Fruit fly (Drosophila melanogaster) whole organism, prepupa: Measurements from ENCODE around the gene fzo.

ENCODE experiments used
- Blimp-1 ChIP-seq: fragments of 200-800 bp; sonication (Bioruptor generic); optimal IDR thresholded peaks from 3 replicates; lab custom pipeline; 2017; ENCODE audit warnings: missing biosample characterization, missing genetic modification characterization, mild to moderate bottlenecking, moderate library complexity, missing genetic modification reagents
- CG10631 ChIP-seq: fragments of 200-800 bp; sonication (Bioruptor generic); optimal IDR thresholded peaks from 2 replicates; lab custom pipeline; 2016; ENCODE audit warnings: missing biosample characterization, missing genetic modification characterization
- CG10669 ChIP-seq: fragments of 200-800 bp; sonication (Bioruptor generic); optimal IDR thresholded peaks from 3 replicates; lab custom pipeline; 2018; ENCODE audit warnings: missing biosample characterization, mild to moderate bottlenecking, missing genetic modification characterization, moderate library complexity
- CG11294 ChIP-seq: fragments of 200-800 bp; sonication (Bioruptor generic); IDR thresholded peaks from 2 replicates; pipeline ENCODE4 v1.3.6; 2022; ENCODE audit warnings: missing biosample characterization, missing genetic modification characterization
- CG11762 ChIP-seq: fragments of 200-800 bp; sonication (Bioruptor generic); optimal IDR thresholded peaks from 3 replicates; lab custom pipeline; 2016; ENCODE audit warnings: missing biosample characterization, missing genetic modification characterization; ENCODE audit not compliant: insufficient read depth
- CG11902 ChIP-seq: fragments of 200-800 bp; sonication (Bioruptor generic); optimal IDR thresholded peaks from 3 replicates; lab custom pipeline; 2016; ENCODE audit warnings: missing biosample characterization, missing genetic modification characterization
- CG15336 ChIP-seq: fragments of 200-800 bp; sonication (Bioruptor generic); IDR thresholded peaks from 2 replicates; pipeline ENCODE4 v1.3.6; 2022; ENCODE audit warnings: missing biosample characterization, missing genetic modification characterization
- CG16779 ChIP-seq: fragments of 200-800 bp; sonication (Bioruptor generic); optimal IDR thresholded peaks from 3 replicates; lab custom pipeline; 2017; ENCODE audit warnings: missing biosample characterization, mild to moderate bottlenecking, missing genetic modification characterization
- CG3032 ChIP-seq: fragments of 200-800 bp; optimal IDR thresholded peaks from 2 replicates; lab custom pipeline; 2019; ENCODE audit warnings: missing biosample characterization, mild to moderate bottlenecking, missing genetic modification characterization, moderate library complexity
- CG31627 ChIP-seq: fragments of 200-800 bp; sonication (Bioruptor generic); optimal IDR thresholded peaks from 3 replicates; lab custom pipeline; 2016; ENCODE audit warnings: missing biosample characterization, missing genetic modification characterization
- CG32006 ChIP-seq: fragments of 200-800 bp; sonication (Bioruptor generic); optimal IDR thresholded peaks from 3 replicates; lab custom pipeline; 2017; ENCODE audit warnings: missing biosample characterization, mild to moderate bottlenecking, missing genetic modification characterization
- CG34406 ChIP-seq: fragments of 200-800 bp; sonication (Bioruptor generic); optimal IDR thresholded peaks from 3 replicates; lab custom pipeline; 2016; ENCODE audit warnings: missing biosample characterization, missing genetic modification characterization
- CG3919 ChIP-seq: fragments of 200-800 bp; sonication (Bioruptor generic); optimal IDR thresholded peaks from 3 replicates; lab custom pipeline; 2016; ENCODE audit warnings: missing biosample characterization, missing genetic modification characterization
- CG4318 ChIP-seq: fragments of 200-800 bp; sonication (Bioruptor generic); optimal IDR thresholded peaks from 3 replicates; lab custom pipeline; 2017; ENCODE audit warnings: missing biosample characterization, mild to moderate bottlenecking, missing genetic modification characterization
- CG6276 ChIP-seq: fragments of 200-800 bp; sonication (Bioruptor generic); optimal IDR thresholded peaks from 2 replicates; lab custom pipeline; 2017; ENCODE audit warnings: missing biosample characterization, mild to moderate bottlenecking, missing genetic modification characterization
- CG6792 ChIP-seq: fragments of 200-800 bp; sonication (Bioruptor generic); optimal IDR thresholded peaks from 3 replicates; lab custom pipeline; 2016; ENCODE audit warnings: missing biosample characterization, missing genetic modification characterization
- CG6808 ChIP-seq: fragments of 200-800 bp; sonication (Bioruptor generic); optimal IDR thresholded peaks from 3 replicates; lab custom pipeline; 2017; ENCODE audit warnings: missing biosample characterization, missing genetic modification characterization, mild to moderate bottlenecking, moderate library complexity, missing genetic modification reagents
- CG6854 ChIP-seq: fragments of 200-800 bp; sonication (Bioruptor generic); optimal IDR thresholded peaks from 2 replicates; lab custom pipeline; 2017; ENCODE audit warnings: missing biosample characterization, mild to moderate bottlenecking, missing genetic modification characterization
- CG7368 ChIP-seq: fragments of 200-800 bp; sonication (Bioruptor generic); optimal IDR thresholded peaks from 3 replicates; lab custom pipeline; 2016; ENCODE audit warnings: missing biosample characterization, missing genetic modification characterization
- CG8119 ChIP-seq: fragments of 200-800 bp; sonication (Bioruptor generic); IDR thresholded peaks from 3 replicates; pipeline ENCODE4 v1.3.6; 2022; ENCODE audit warnings: missing biosample characterization, missing genetic modification characterization
- CG8632 ChIP-seq: fragments of 200-800 bp; sonication (Bioruptor generic); optimal IDR thresholded peaks from 3 replicates; lab custom pipeline; 2016; ENCODE audit warnings: missing biosample characterization, missing genetic modification characterization
- CG9139 ChIP-seq: fragments of 200-800 bp; sonication (Bioruptor generic); optimal IDR thresholded peaks from 3 replicates; lab custom pipeline; 2017; ENCODE audit warnings: missing biosample characterization, mild to moderate bottlenecking, missing genetic modification characterization
- Eip75B ChIP-seq: fragments of 200-800 bp; sonication (Bioruptor generic); optimal IDR thresholded peaks from 3 replicates; lab custom pipeline; 2016; ENCODE audit warnings: missing biosample characterization, missing genetic modification characterization
- Eip78C ChIP-seq: fragments of 200-800 bp; sonication (Bioruptor generic); peaks from one replicate; lab custom pipeline; 2016; ENCODE audit warnings: missing biosample characterization, missing genetic modification characterization
- Eip93F ChIP-seq: fragments of 200-800 bp; sonication (Bioruptor generic); optimal IDR thresholded peaks from 2 replicates; lab custom pipeline; 2016; ENCODE audit warnings: missing biosample characterization, mild to moderate bottlenecking, missing genetic modification characterization
- Ets21C ChIP-seq: fragments of 200-800 bp; sonication (Bioruptor generic); optimal IDR thresholded peaks from 3 replicates; lab custom pipeline; 2016; ENCODE audit warnings: missing biosample characterization, missing genetic modification characterization
- Gug ChIP-seq: fragments of 200-800 bp; sonication (Bioruptor generic); IDR thresholded peaks from 2 replicates; pipeline ENCODE4 v1.3.6; 2022; ENCODE audit warnings: missing biosample characterization, missing genetic modification characterization
- Hr38 ChIP-seq: sonication (Bioruptor generic); optimal IDR thresholded peaks from 2 replicates; lab custom pipeline; 2016; ENCODE audit warnings: missing biosample characterization, missing genetic modification characterization
- Hr39 ChIP-seq: fragments of 200-800 bp; sonication (Bioruptor generic); optimal IDR thresholded peaks from 2 replicates; lab custom pipeline; 2016; ENCODE audit warnings: missing biosample characterization, missing genetic modification characterization
- Hr4 ChIP-seq: fragments of 200-800 bp; sonication (Bioruptor generic); optimal IDR thresholded peaks from 3 replicates; lab custom pipeline; 2016; ENCODE audit warnings: missing biosample characterization, missing genetic modification characterization
- Lpt ChIP-seq: fragments of 200-800 bp; sonication (Bioruptor generic); optimal IDR thresholded peaks from 3 replicates; lab custom pipeline; 2016; ENCODE audit warnings: missing biosample characterization, missing genetic modification characterization
- Met ChIP-seq: fragments of 200-800 bp; sonication (Bioruptor generic); optimal IDR thresholded peaks from 3 replicates; lab custom pipeline; 2016; ENCODE audit warnings: missing biosample characterization, missing genetic modification characterization
- OdsH ChIP-seq: fragments of 200-800 bp; sonication (Bioruptor generic); optimal IDR thresholded peaks from 3 replicates; lab custom pipeline; 2016; ENCODE audit warnings: missing biosample characterization, missing genetic modification characterization
- Smox ChIP-seq: fragments of 200-800 bp; sonication (Bioruptor generic); optimal IDR thresholded peaks from 3 replicates; lab custom pipeline; 2016; ENCODE audit warnings: missing biosample characterization, missing genetic modification characterization
- Sox102F ChIP-seq: fragments of 200-800 bp; sonication (Bioruptor generic); optimal IDR thresholded peaks from 2 replicates; lab custom pipeline; 2016; ENCODE audit warnings: missing biosample characterization, mild to moderate bottlenecking, missing genetic modification characterization
- achi ChIP-seq: fragments of 200-800 bp; sonication (Bioruptor generic); optimal IDR thresholded peaks from 3 replicates; lab custom pipeline; 2016; ENCODE audit warnings: missing biosample characterization, missing genetic modification characterization
- acj6 ChIP-seq: fragments of 200-800 bp; sonication (Bioruptor generic); optimal IDR thresholded peaks from 3 replicates; lab custom pipeline; 2016; ENCODE audit warnings: missing biosample characterization, missing genetic modification characterization
- dsx ChIP-seq: fragments of 200-800 bp; optimal IDR thresholded peaks from 3 replicates; lab custom pipeline; 2019; ENCODE audit warnings: missing biosample characterization, mild to moderate bottlenecking, missing genetic modification characterization, moderate library complexity; ENCODE audit not compliant: poor library complexity, severe bottlenecking
- eg ChIP-seq: fragments of 200-800 bp; sonication (Bioruptor generic); IDR thresholded peaks from 3 replicates; pipeline ENCODE4 v1.3.6; 2022; ENCODE audit warnings: missing biosample characterization, missing genetic modification characterization
- esn ChIP-seq: fragments of 200-800 bp; sonication (Bioruptor generic); optimal IDR thresholded peaks from 2 replicates; lab custom pipeline; 2016; ENCODE audit warnings: missing biosample characterization, mild to moderate bottlenecking, missing genetic modification characterization, moderate library complexity
- fd59A ChIP-seq: fragments of 200-800 bp; sonication (Bioruptor generic); optimal IDR thresholded peaks from 2 replicates; lab custom pipeline; 2017; ENCODE audit warnings: missing biosample characterization, mild to moderate bottlenecking, missing genetic modification characterization, missing genetic modification reagents
- fd85E ChIP-seq: fragments of 200-800 bp; sonication (Bioruptor generic); optimal IDR thresholded peaks from 3 replicates; lab custom pipeline; 2016; ENCODE audit warnings: missing biosample characterization, missing genetic modification characterization
- fkh ChIP-seq: fragments of 200-800 bp; sonication (Bioruptor generic); optimal IDR thresholded peaks from 3 replicates; lab custom pipeline; 2017; ENCODE audit warnings: missing biosample characterization, mild to moderate bottlenecking, missing genetic modification characterization, moderate library complexity
- lz ChIP-seq: fragments of 200-800 bp; sonication (Bioruptor generic); optimal IDR thresholded peaks from 3 replicates; lab custom pipeline; 2016; ENCODE audit warnings: missing biosample characterization, missing genetic modification characterization
- net ChIP-seq: fragments of 200-800 bp; sonication (Bioruptor generic); optimal IDR thresholded peaks from 3 replicates; lab custom pipeline; 2016; ENCODE audit warnings: missing biosample characterization, missing genetic modification characterization
- pdm3 ChIP-seq: fragments of 200-800 bp; sonication (Bioruptor generic); optimal IDR thresholded peaks from 3 replicates; lab custom pipeline; 2016; ENCODE audit warnings: missing biosample characterization, missing genetic modification characterization
- spab ChIP-seq: fragments of 200-800 bp; sonication (Bioruptor generic); optimal IDR thresholded peaks from 2 replicates; lab custom pipeline; 2017; ENCODE audit warnings: missing biosample characterization, mild to moderate bottlenecking, missing genetic modification characterization, missing genetic modification reagents
- svp ChIP-seq: fragments of 200-800 bp; sonication (Bioruptor generic); peaks from one replicate; lab custom pipeline; 2016; ENCODE audit warnings: missing biosample characterization, missing genetic modification characterization
- topi ChIP-seq: fragments of 200-800 bp; sonication (Bioruptor generic); optimal IDR thresholded peaks from 3 replicates; lab custom pipeline; 2016; ENCODE audit warnings: missing biosample characterization, missing genetic modification characterization
- vri ChIP-seq: fragments of 200-800 bp; sonication (Bioruptor generic); optimal IDR thresholded peaks from 3 replicates; lab custom pipeline; 2016; ENCODE audit warnings: missing biosample characterization, mild to moderate bottlenecking, missing genetic modification characterization

Gene fzo

DNA sequence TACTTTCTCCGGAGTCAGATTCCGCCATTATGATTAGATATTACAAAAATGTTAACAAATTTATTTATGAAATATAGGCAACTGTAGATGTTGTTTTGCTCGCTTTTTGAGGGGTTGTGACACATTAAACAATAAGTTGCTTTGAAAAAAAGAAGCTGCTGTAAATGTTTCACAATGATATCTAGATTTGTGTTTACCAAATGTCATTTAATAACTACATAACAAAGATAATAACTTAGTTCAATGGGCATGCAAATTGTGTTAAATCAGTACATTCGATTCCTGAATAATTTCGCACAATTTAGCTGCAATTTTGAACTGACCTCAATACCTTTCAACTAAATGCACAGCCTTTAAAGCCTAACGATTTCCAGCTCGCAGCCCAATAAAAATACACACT is at the start of gene fzo:
fzo (minus strand) TSS at position 101 of the 400 bp plus-strand sequence.
- TF ChIP-seq fd85E (GFP tag; lab: Kevin White, UChicago) = no peak

DNA sequence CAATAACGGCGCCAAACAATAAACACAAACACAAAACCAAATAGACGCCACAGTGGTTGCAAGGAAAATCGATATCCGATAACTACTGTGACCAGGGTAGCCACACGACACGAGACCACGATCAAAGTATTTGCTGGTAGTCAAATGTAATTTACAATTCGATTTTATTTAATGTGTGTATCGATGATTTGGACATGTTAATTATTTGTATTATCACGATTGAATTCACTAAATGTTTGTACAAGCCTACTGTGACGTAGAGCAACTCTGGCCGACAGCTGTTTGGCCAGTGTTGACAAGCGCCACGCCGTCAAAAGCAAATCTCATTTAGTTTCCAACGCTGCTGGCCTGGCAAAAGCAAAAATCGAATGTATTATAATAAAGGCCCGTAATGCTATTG is 47.4 kb upstream of the fzo start, which contains the start of the genes Rad60 and EloA:
Rad60 (minus strand) TSS at position 222 of the 400 bp plus-strand sequence.
EloA (plus strand) TSS at position 308 of the 400 bp plus-strand sequence.
- TF ChIP-seq CG10669 (GFP tag; lab: Kevin White, UChicago) (peak; percentile 50), Lpt (GFP tag; lab: Kevin White, UChicago) (peak; percentile 36), Met (GFP tag; lab: Kevin White, UChicago) (peak; percentile 75), Hr38 (GFP tag; lab: Kevin White, UChicago) (peak; percentile 43), CG7368 (peak; percentile 66), CG34406 (peak; percentile 73), CG6276 (GFP tag; lab: Kevin White, UChicago) (no peak), CG16779 (tag; lab: Kevin White, UChicago) (no peak), topi (peak; percentile 80), CG6854 (GFP tag; lab: Kevin White, UChicago) (peak; percentile 33), CG6808 (no peak), vri (GFP tag; lab: Kevin White, UChicago) (no peak), CG4318 (GFP tag; lab: Kevin White, UChicago) (peak; percentile 16), net (peak; percentile 47), CG15336 (GFP tag; lab: Robert Waterston, UW) (peak; percentile 29; the same call in 1 of the 2 replicates), CG32006 (GFP tag; lab: Kevin White, UChicago) (peak; percentile 59), Sox102F (GFP tag; lab: Kevin White, UChicago) (peak; percentile 81), Blimp-1 (GFP tag; lab: Kevin White, UChicago) (peak; percentile 12), fd59A (GFP tag; lab: Kevin White, UChicago) (peak; percentile 25), CG10631 (GFP tag; lab: Kevin White, UChicago) (peak; percentile 72), lz (GFP tag; lab: Kevin White, UChicago) (peak; percentile 85), CG11762 (GFP tag; lab: Kevin White, UChicago) (peak; percentile 70), Eip78C (GFP tag; lab: Kevin White, UChicago) (peak; percentile 91), acj6 (GFP tag; lab: Kevin White, UChicago) (peak; percentile 80), spab (GFP tag; lab: Kevin White, UChicago) (no peak), CG6792 (GFP tag; lab: Kevin White, UChicago) (peak; percentile 69), Gug (GFP tag; lab: Robert Waterston, UW) (peak; percentile 43; the same call in 1 of the 2 replicates), Eip75B (GFP tag; lab: Kevin White, UChicago) (peak; percentile 79), CG11902 (GFP tag; lab: Kevin White, UChicago) (peak; percentile 42), Eip93F (GFP tag; lab: Kevin White, UChicago) (no peak), fkh (peak; percentile 92), pdm3 (GFP tag; lab: Kevin White, UChicago) (peak; percentile 84), CG3032 (tag; lab: Kevin White, UChicago) (peak; percentile 67), dsx (peak; percentile 43), fd85E (GFP tag; lab: Kevin White, UChicago) (no peak), OdsH (peak; percentile 82), Hr39 (GFP tag; lab: Kevin White, UChicago) (peak; percentile 83), CG8119 (GFP tag; lab: Robert Waterston, UW) (no peak), CG9139 (GFP tag; lab: Kevin White, UChicago) (no peak), svp (peak; percentile 87), achi (GFP tag; lab: Kevin White, UChicago) (peak; percentile 76), Smox (GFP tag; lab: Kevin White, UChicago) (no peak), eg (GFP tag; lab: Robert Waterston, UW) (peak; percentile 77), CG31627 (GFP tag; lab: Kevin White, UChicago) (peak; percentile 83), Hr4 (GFP tag; lab: Kevin White, UChicago) (peak; percentile 81), CG3919 (GFP tag; lab: Kevin White, UChicago) (peak; percentile 83), Ets21C (GFP tag; lab: Kevin White, UChicago) (no peak), CG8632 (GFP tag; lab: Kevin White, UChicago) (peak; percentile 59), esn (GFP tag; lab: Kevin White, UChicago) (peak; percentile 87), CG11294 (GFP tag; lab: Robert Waterston, UW) (0 out of 2 replicates have a peak, but pooled peaks have one; percentile 14)
